Worm (Caenorhabditis elegans) whole organism, young adult: Measurements from ENCODE around the gene C28D4.8.

Source experiments
- F22D6.2 ChIP-seq: sonication (generic microtip); optimal IDR thresholded peaks from 2 replicates; lab custom pipeline; 2016; ENCODE audit warnings: mild to moderate bottlenecking, missing genetic modification characterization, missing compliant biosample characterization
- F33H1.4 ChIP-seq: fragments of 200-800 bp; sonication (Bioruptor generic); IDR thresholded peaks from 2 replicates; pipeline ENCODE4 v1.3.6; 2022; ENCODE audit warnings: missing genetic modification reagents, missing genetic modification characterization, missing compliant biosample characterization
- F37B4.10 ChIP-seq: fragments of 200-800 bp; sonication (Bioruptor generic); IDR thresholded peaks from 2 replicates; pipeline ENCODE4 v1.3.6; 2022; ENCODE audit warnings: missing genetic modification characterization, missing compliant biosample characterization
- F39B2.1 ChIP-seq: fragments of 200-800 bp; sonication (Bioruptor generic); IDR thresholded peaks from 2 replicates; pipeline ENCODE4 v1.3.6; 2022; ENCODE audit warnings: missing genetic modification reagents, missing genetic modification characterization, missing compliant biosample characterization
- F49E8.2 ChIP-seq: sonication (generic microtip); optimal IDR thresholded peaks from 3 replicates; lab custom pipeline; 2017; ENCODE audit warnings: missing genetic modification characterization, mild to moderate bottlenecking, missing compliant biosample characterization, antibody characterized with exemption, moderate library complexity; ENCODE audit not compliant: insufficient read depth
- F52B5.7 ChIP-seq: sonication (generic microtip); optimal IDR thresholded peaks from 2 replicates; lab custom pipeline; 2016; ENCODE audit warnings: mild to moderate bottlenecking, missing genetic modification characterization, missing compliant biosample characterization
- K11D2.4 ChIP-seq: fragments of 200-800 bp; sonication (Bioruptor generic); IDR thresholded peaks from 2 replicates; pipeline ENCODE4 v1.3.6; 2022; ENCODE audit warnings: missing genetic modification reagents, missing genetic modification characterization, missing compliant biosample characterization
- K12H6.12 ChIP-seq: fragments of 200-800 bp; sonication (Bioruptor generic); optimal IDR thresholded peaks from 2 replicates; lab custom pipeline; 2018; ENCODE audit warnings: mild to moderate bottlenecking, missing genetic modification characterization, missing compliant biosample characterization
- T26A5.8 ChIP-seq: sonication (generic microtip); optimal IDR thresholded peaks from 2 replicates; lab custom pipeline; 2016; ENCODE audit warnings: missing genetic modification characterization, missing compliant biosample characterization
- Y56A3A.18 ChIP-seq: fragments of 200-800 bp; sonication (Bioruptor generic); IDR thresholded peaks from 2 replicates; pipeline ENCODE4 v1.3.6; 2022; ENCODE audit warnings: missing genetic modification reagents, missing genetic modification characterization, missing compliant biosample characterization
- akir-1 ChIP-seq: fragments of 200-800 bp; sonication (Bioruptor generic); optimal IDR thresholded peaks from 2 replicates; lab custom pipeline; 2018; ENCODE audit warnings: mild to moderate bottlenecking, missing genetic modification characterization, moderate library complexity, missing compliant biosample characterization
- ama-1 ChIP-seq, 3 experiments: fragments of 150-350 bp in 1 of 3; sonication (generic microtip) in 2 of 3; optimal IDR thresholded peaks; 2 replicates each; lab custom pipeline; 2014 to 2018; ENCODE audit warnings: missing biosample characterization in 2 of 3, missing genetic modification characterization in 2 of 3, missing genetic modification reagents in 2 of 3
- aptf-2 ChIP-seq: fragments of 200-800 bp; sonication (Bioruptor generic); conservative IDR thresholded peaks from 2 replicates; pipeline ENCODE4 v1.3.6; 2022; ENCODE audit warnings: missing genetic modification reagents, missing genetic modification characterization, missing compliant biosample characterization
- athp-1 ChIP-seq: sonication (generic microtip); optimal IDR thresholded peaks from 2 replicates; lab custom pipeline; 2017; ENCODE audit warnings: mild to moderate bottlenecking, missing genetic modification characterization, missing compliant biosample characterization
- attf-3 ChIP-seq: fragments of 200-800 bp; sonication (Bioruptor generic); conservative IDR thresholded peaks from 2 replicates; pipeline ENCODE4 v1.3.6; 2022; ENCODE audit warnings: missing genetic modification reagents, missing genetic modification characterization, missing compliant biosample characterization
- attf-6 ChIP-seq: fragments of 200-800 bp; sonication (Bioruptor generic); IDR thresholded peaks from 2 replicates; pipeline ENCODE4 v1.3.6; 2022; ENCODE audit warnings: missing genetic modification reagents, missing genetic modification characterization, missing compliant biosample characterization
- bed-1 ChIP-seq: fragments of 200-800 bp; sonication (Bioruptor generic); IDR thresholded peaks from 2 replicates; pipeline ENCODE4 v1.3.6; 2022; ENCODE audit warnings: missing genetic modification reagents, missing genetic modification characterization, missing compliant biosample characterization
- bed-2 ChIP-seq: fragments of 200-800 bp; sonication (Bioruptor generic); IDR thresholded peaks from 2 replicates; pipeline ENCODE4 v1.3.6; 2022; ENCODE audit warnings: missing genetic modification reagents, missing genetic modification characterization, missing compliant biosample characterization
- cebp-1 ChIP-seq, 2 experiments: fragments of 200-800 bp in 1 of 2; sonication (Bioruptor generic) in 1 of 2; sonication (generic microtip) in 1 of 2; IDR thresholded peaks in 1 of 2; optimal IDR thresholded peaks in 1 of 2; 2 replicates each; pipeline versions ENCODE4 v1.3.6 to Lab custom; 2017 to 2022; ENCODE audit warnings: missing compliant biosample characterization in 2 of 2, missing genetic modification characterization in 2 of 2, mild to moderate bottlenecking in 1 of 2, missing genetic modification reagents in 1 of 2, moderate library complexity in 1 of 2
- cebp-2 ChIP-seq: fragments of 200-800 bp; sonication (Bioruptor generic); IDR thresholded peaks from 2 replicates; pipeline ENCODE4 v1.3.6; 2022; ENCODE audit warnings: missing genetic modification characterization, missing compliant biosample characterization
- ceh-27 ChIP-seq: fragments of 200-800 bp; sonication (Bioruptor generic); optimal IDR thresholded peaks from 2 replicates; lab custom pipeline; 2018; ENCODE audit warnings: mild to moderate bottlenecking, missing genetic modification characterization, moderate library complexity, missing compliant biosample characterization
- ceh-58 ChIP-seq: fragments of 200-800 bp; sonication (Bioruptor generic); IDR thresholded peaks from 2 replicates; pipeline ENCODE4 v1.3.6; 2022; ENCODE audit warnings: missing genetic modification characterization, missing compliant biosample characterization
- ceh-91 ChIP-seq: fragments of 200-800 bp; sonication (Bioruptor generic); IDR thresholded peaks from 2 replicates; pipeline ENCODE4 v1.3.6; 2022; ENCODE audit warnings: missing genetic modification reagents, missing genetic modification characterization, missing compliant biosample characterization
- dpff-1 ChIP-seq: sonication (generic microtip); optimal IDR thresholded peaks from 2 replicates; lab custom pipeline; 2017; ENCODE audit warnings: mild to moderate bottlenecking, missing genetic modification characterization, missing compliant biosample characterization
- efl-1 ChIP-seq: fragments of 150-350 bp; optimal IDR thresholded peaks from 2 replicates; lab custom pipeline; 2014; ENCODE audit warnings: missing biosample characterization, missing genetic modification reagents, missing genetic modification characterization
- fkh-3 ChIP-seq: sonication (generic microtip); optimal IDR thresholded peaks from 2 replicates; lab custom pipeline; 2016; ENCODE audit warnings: mild to moderate bottlenecking, missing genetic modification characterization, missing compliant biosample characterization
- gei-17 ChIP-seq: fragments of 200-800 bp; sonication (Bioruptor generic); optimal IDR thresholded peaks from 2 replicates; lab custom pipeline; 2018; ENCODE audit warnings: mild to moderate bottlenecking, missing genetic modification characterization, missing compliant biosample characterization
- him-1 ChIP-seq: sonication (generic microtip); optimal IDR thresholded peaks from 2 replicates; lab custom pipeline; 2016; ENCODE audit warnings: missing genotype, missing genetic modification reagents, missing genetic modification characterization, missing compliant biosample characterization
- hlh-12 ChIP-seq: sonication (generic microtip); optimal IDR thresholded peaks from 2 replicates; lab custom pipeline; 2016; ENCODE audit warnings: missing genetic modification characterization, missing compliant biosample characterization
- lin-35 ChIP-seq, 3 experiments: fragments of 150-350 bp in 2 of 3; sonication (generic microtip) in 1 of 3; optimal IDR thresholded peaks; 2 replicates each; lab custom pipeline; 2014 to 2018; ENCODE audit warnings: missing biosample characterization in 3 of 3, missing genetic modification characterization in 3 of 3, missing genetic modification reagents in 3 of 3
- lsy-27 ChIP-seq: sonication (generic microtip); optimal IDR thresholded peaks from 2 replicates; lab custom pipeline; 2017; ENCODE audit warnings: missing genetic modification characterization, mild to moderate bottlenecking, missing compliant biosample characterization, antibody characterized with exemption, missing genotype, borderline replicate concordance; ENCODE audit not compliant: insufficient read depth
- madf-10 ChIP-seq: sonication (generic microtip); optimal IDR thresholded peaks from 2 replicates; lab custom pipeline; 2016; ENCODE audit warnings: mild to moderate bottlenecking, missing genetic modification characterization, missing compliant biosample characterization
- madf-6 ChIP-seq: fragments of 200-800 bp; sonication (Bioruptor generic); IDR thresholded peaks from 2 replicates; pipeline ENCODE4 v1.3.6; 2022; ENCODE audit warnings: missing genetic modification reagents, missing genetic modification characterization, missing compliant biosample characterization
- mes-4 ChIP-seq: sonication (generic microtip); optimal IDR thresholded peaks from 2 replicates; lab custom pipeline; 2016; ENCODE audit warnings: missing genotype, missing genetic modification characterization, missing compliant biosample characterization
- mxl-1 ChIP-seq: sonication (generic microtip); optimal IDR thresholded peaks from 2 replicates; lab custom pipeline; 2016; ENCODE audit warnings: missing genetic modification characterization, missing compliant biosample characterization
- nfya-1 ChIP-seq: sonication (generic microtip); optimal IDR thresholded peaks from 2 replicates; lab custom pipeline; 2017; ENCODE audit warnings: antibody characterized with exemption, missing compliant biosample characterization, missing genetic modification characterization, borderline replicate concordance; ENCODE audit not compliant: insufficient read depth
- nhr-120 ChIP-seq: fragments of 200-800 bp; sonication (Bioruptor generic); IDR thresholded peaks from 2 replicates; pipeline ENCODE4 v1.3.6; 2022; ENCODE audit warnings: missing genetic modification characterization, missing compliant biosample characterization
- nhr-80 ChIP-seq: sonication (generic microtip); optimal IDR thresholded peaks from 2 replicates; lab custom pipeline; 2016; ENCODE audit warnings: missing genetic modification characterization, missing compliant biosample characterization
- nhr-90 ChIP-seq: sonication (generic microtip); optimal IDR thresholded peaks from 2 replicates; lab custom pipeline; 2016; ENCODE audit warnings: missing genotype, mild to moderate bottlenecking, missing genetic modification characterization, missing compliant biosample characterization
- pha-4 ChIP-seq: fragments of 150-350 bp; sonication (generic microtip); optimal IDR thresholded peaks from 2 replicates; lab custom pipeline; 2014; ENCODE audit warnings: missing biosample characterization, missing genetic modification reagents, missing genetic modification characterization
- rpc-1 ChIP-seq, 2 experiments: fragments of 150-350 bp in 1 of 2; sonication (generic microtip) in 1 of 2; optimal IDR thresholded peaks; 2 replicates each; lab custom pipeline; 2014 to 2018; ENCODE audit warnings: missing biosample characterization in 1 of 2, missing genetic modification characterization in 1 of 2, missing genetic modification reagents in 1 of 2, missing genotype in 1 of 2
- sdz-38 ChIP-seq: sonication (generic microtip); optimal IDR thresholded peaks from 2 replicates; lab custom pipeline; 2016; ENCODE audit warnings: missing genotype, missing genetic modification characterization, missing compliant biosample characterization
- tlf-1 ChIP-seq: fragments of 200-800 bp; sonication (Bioruptor generic); optimal IDR thresholded peaks from 2 replicates; lab custom pipeline; 2018; ENCODE audit warnings: mild to moderate bottlenecking, missing genetic modification characterization, missing compliant biosample characterization
- zfh-2 ChIP-seq: fragments of 200-800 bp; sonication (Bioruptor generic); conservative IDR thresholded peaks from 2 replicates; pipeline ENCODE4 v1.3.6; 2022; ENCODE audit warnings: missing genetic modification reagents, missing genetic modification characterization, missing compliant biosample characterization
- ztf-25 ChIP-seq: fragments of 200-800 bp; sonication (Bioruptor generic); IDR thresholded peaks from 2 replicates; pipeline ENCODE4 v1.3.6; 2022; ENCODE audit warnings: missing genetic modification reagents, missing genetic modification characterization, missing compliant biosample characterization
- ztf-26 ChIP-seq: sonication (generic microtip); optimal IDR thresholded peaks from 2 replicates; lab custom pipeline; 2017; ENCODE audit warnings: missing genetic modification characterization, missing compliant biosample characterization
- ztf-28 ChIP-seq: fragments of 200-800 bp; sonication (Bioruptor generic); IDR thresholded peaks from 2 replicates; pipeline ENCODE4 v1.3.6; 2022; ENCODE audit warnings: missing genetic modification reagents, missing genetic modification characterization, missing compliant biosample characterization
- ztf-3 ChIP-seq: fragments of 200-800 bp; sonication (Bioruptor generic); optimal IDR thresholded peaks from 2 replicates; lab custom pipeline; 2018; ENCODE audit warnings: mild to moderate bottlenecking, missing genetic modification characterization, missing compliant biosample characterization
- ztf-6 ChIP-seq: fragments of 200-800 bp; sonication (Bioruptor generic); IDR thresholded peaks from 2 replicates; pipeline ENCODE4 v1.3.6; 2022; ENCODE audit warnings: missing genetic modification reagents, missing genetic modification characterization, missing compliant biosample characterization

C28D4.8 gene

DNA sequence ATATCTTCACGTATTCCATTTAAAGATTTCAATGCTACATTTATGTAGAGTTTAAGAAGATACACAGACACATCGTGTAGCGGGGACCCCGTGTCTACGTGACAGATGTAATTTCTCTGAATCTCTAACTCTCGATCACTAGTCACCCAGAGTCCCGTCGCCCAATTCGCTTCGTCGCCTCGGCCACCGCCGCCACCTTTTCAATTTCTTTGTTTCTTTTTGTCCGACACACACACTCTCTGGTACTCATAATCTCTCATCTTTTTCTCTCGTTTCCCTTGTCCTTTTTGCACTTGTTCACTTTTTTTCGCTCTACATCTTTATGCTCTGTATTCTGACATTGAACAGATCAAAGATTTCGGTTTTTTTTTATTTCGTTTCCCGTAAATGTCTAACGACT lies 29.8 kb downstream of the C28D4.8 start (continued):
- TF ChIP-seq F33H1.4 (GFP tag; lab: Robert Waterston, UW), result no peak
- no peak for TF ChIP-seq ceh-58 (GFP tag; lab: Robert Waterston, UW)
- TF ChIP-seq fkh-3 (tag; lab: Kevin White, UChicago), result no peak
- peak in 1 of 3 experiments; percentile 49 for TF ChIP-seq lin-35 (GFP tag; optimal IDR thresholded peaks at IDR 0.05; lab: Kevin White, UChicago)
- no peak for TF ChIP-seq madf-6 (GFP tag; lab: Robert Waterston, UW)
- no peak for TF ChIP-seq F39B2.1
- no peak for TF ChIP-seq attf-6 (GFP tag; lab: Robert Waterston, UW)
- no peak for TF ChIP-seq gei-17 (GFP tag; lab: Kevin White, UChicago)
- peak; percentile 94 for TF ChIP-seq nhr-80 (tag; lab: Kevin White, UChicago)
- TF ChIP-seq tlf-1 (GFP tag; lab: Kevin White, UChicago), result no peak
- peak; percentile 97 for TF ChIP-seq madf-10 (tag; lab: Kevin White, UChicago)
- no peak for TF ChIP-seq bed-2 (GFP tag; lab: Robert Waterston, UW)
- TF ChIP-seq sdz-38, result no peak
- TF ChIP-seq bed-1 (GFP tag; lab: Robert Waterston, UW), result no peak
- TF ChIP-seq pha-4 (tag; lab: Kevin White, UChicago), result no peak
- TF ChIP-seq ztf-26 (tag; lab: Kevin White, UChicago), result no peak
- TF ChIP-seq ztf-28 (GFP tag; lab: Robert Waterston, UW), result no peak
- no peak for TF ChIP-seq aptf-2 (GFP tag; lab: Robert Waterston, UW)
- no peak for TF ChIP-seq F49E8.2 (tag; lab: Kevin White, UChicago)
- no peak for TF ChIP-seq mxl-1 (tag; lab: Kevin White, UChicago)
- TF ChIP-seq athp-1, result no peak
- no peak for TF ChIP-seq zfh-2 (GFP tag; lab: Robert Waterston, UW)
- no peak for TF ChIP-seq cebp-2 (GFP tag; lab: Robert Waterston, UW)
- TF ChIP-seq ceh-91 (GFP tag; lab: Robert Waterston, UW), result no peak
- TF ChIP-seq F37B4.10, result no peak
- peak; percentile 35; the same call in 1 of the 2 replicates for TF ChIP-seq K11D2.4 (GFP tag; lab: Robert Waterston, UW)
- no peak for TF ChIP-seq nhr-120 (GFP tag; lab: Robert Waterston, UW)
- TF ChIP-seq mes-4 (tag; lab: Kevin White, UChicago), result no peak
- TF ChIP-seq ama-1 (optimal IDR thresholded peaks at IDR 0.05; lab: Kevin White, UChicago), result no peak
- TF ChIP-seq ama-1 (GFP tag; optimal IDR thresholded peaks at IDR 0.05; lab: Kevin White, UChicago), result no peak
- no peak for TF ChIP-seq ztf-3
- TF ChIP-seq attf-3 (GFP tag; lab: Robert Waterston, UW), result no peak
- TF ChIP-seq F52B5.7 (tag; lab: Kevin White, UChicago), result no peak
- no peak for TF ChIP-seq ztf-25 (GFP tag; lab: Robert Waterston, UW)
- no peak for TF ChIP-seq dpff-1
- TF ChIP-seq akir-1 (GFP tag; lab: Kevin White, UChicago), result no peak
- TF ChIP-seq K12H6.12 (tag; lab: Kevin White, UChicago), result peak; percentile 67
- TF ChIP-seq rpc-1 (optimal IDR thresholded peaks at IDR 0.05; lab: Kevin White, UChicago), result no peak
- TF ChIP-seq rpc-1 (tag; optimal IDR thresholded peaks at IDR 0.05; lab: Kevin White, UChicago), result no peak
- TF ChIP-seq efl-1 (GFP tag; lab: Kevin White, UChicago), result no peak
- no peak for TF ChIP-seq hlh-12 (tag; lab: Kevin White, UChicago)
- no peak for TF ChIP-seq Y56A3A.18 (GFP tag; lab: Robert Waterston, UW)
- no peak for TF ChIP-seq him-1 (tag; lab: Kevin White, UChicago)
- TF ChIP-seq nfya-1 (tag; lab: Kevin White, UChicago), result no peak
- TF ChIP-seq ceh-27 (GFP tag; lab: Kevin White, UChicago), result no peak
- no peak for TF ChIP-seq ztf-6 (GFP tag; lab: Robert Waterston, UW)
- TF ChIP-seq lsy-27 (tag; lab: Kevin White, UChicago), result no peak
- TF ChIP-seq nhr-90 (tag; lab: Kevin White, UChicago), result no peak
- TF ChIP-seq T26A5.8 (tag; lab: Kevin White, UChicago), result no peak
- no peak for TF ChIP-seq F22D6.2 (tag; lab: Kevin White, UChicago)
- TF ChIP-seq cebp-1 (GFP tag; IDR thresholded peaks at IDR 0.05; lab: Robert Waterston, UW), result no peak
- no peak for TF ChIP-seq cebp-1 (tag; optimal IDR thresholded peaks at IDR 0.05; lab: Kevin White, UChicago)
